Fruit fly (Drosophila melanogaster) whole organism, embryonic: ENCODE data around the gene AhcyL1.

Experiments
- ATbp ChIP-seq: fragments of 200-800 bp; sonication (Bioruptor generic); optimal IDR thresholded peaks from 2 replicates; lab custom pipeline; 2017; ENCODE audit warnings: missing biosample characterization, mild to moderate bottlenecking, missing genetic modification characterization, missing genetic modification reagents
- Blimp-1 ChIP-seq: fragments of 200-800 bp; sonication (Bioruptor generic); optimal IDR thresholded peaks from 3 replicates; lab custom pipeline; 2018; ENCODE audit warnings: missing biosample characterization, missing genetic modification characterization, mild to moderate bottlenecking, moderate library complexity, missing genetic modification reagents
- CG10209 ChIP-seq: fragments of 200-800 bp; sonication (Bioruptor generic); optimal IDR thresholded peaks from 3 replicates; lab custom pipeline; 2017; ENCODE audit warnings: missing biosample characterization, mild to moderate bottlenecking, missing genetic modification characterization, missing genetic modification reagents
- CG11085 ChIP-seq: fragments of 200-800 bp; sonication (Bioruptor generic); IDR thresholded peaks from 2 replicates; pipeline ENCODE4 v1.3.6; 2022; ENCODE audit warnings: missing biosample characterization, missing genetic modification characterization
- CG17359 ChIP-seq: fragments of 200-800 bp; sonication (Bioruptor generic); optimal IDR thresholded peaks from 3 replicates; lab custom pipeline; 2018; ENCODE audit warnings: missing biosample characterization, mild to moderate bottlenecking, missing genetic modification characterization, moderate library complexity
- CG17802 ChIP-seq: fragments of 200-800 bp; sonication (Bioruptor generic); optimal IDR thresholded peaks from 2 replicates; lab custom pipeline; 2018; ENCODE audit warnings: missing biosample characterization, mild to moderate bottlenecking, missing genetic modification characterization, moderate library complexity
- CG2678 ChIP-seq: fragments of 200-800 bp; sonication (Bioruptor generic); optimal IDR thresholded peaks from 3 replicates; lab custom pipeline; 2019; ENCODE audit warnings: missing biosample characterization, mild to moderate bottlenecking, missing genetic modification characterization, moderate library complexity
- CG4282 ChIP-seq: fragments of 200-800 bp; sonication (Bioruptor generic); optimal IDR thresholded peaks from 2 replicates; lab custom pipeline; 2016; ENCODE audit warnings: missing biosample characterization, missing genetic modification characterization
- CG4730 ChIP-seq: fragments of 200-800 bp; sonication (Bioruptor generic); IDR thresholded peaks from 2 replicates; pipeline ENCODE4 v1.3.6; 2022; ENCODE audit warnings: missing biosample characterization, missing genetic modification characterization
- CG7271 ChIP-seq: fragments of 200-800 bp; sonication (Bioruptor generic); optimal IDR thresholded peaks from 2 replicates; lab custom pipeline; 2018; ENCODE audit warnings: missing biosample characterization, mild to moderate bottlenecking, missing genetic modification characterization, moderate library complexity
- Drgx ChIP-seq: fragments of 200-800 bp; sonication (Bioruptor generic); IDR thresholded peaks from 2 replicates; pipeline ENCODE4 v1.3.6; 2022; ENCODE audit warnings: missing biosample characterization, missing genetic modification characterization
- E2f2 ChIP-seq: fragments of 200-800 bp; sonication (Bioruptor generic); IDR thresholded peaks from 2 replicates; pipeline ENCODE4 v1.3.6; 2022; ENCODE audit warnings: missing biosample characterization, missing genetic modification characterization
- Fer3 ChIP-seq: fragments of 200-800 bp; sonication (Bioruptor generic); optimal IDR thresholded peaks from 2 replicates; lab custom pipeline; 2018; ENCODE audit warnings: missing biosample characterization, mild to moderate bottlenecking, missing genetic modification characterization, moderate library complexity
- Hr51 ChIP-seq, 2 experiments: fragments of 200-800 bp; sonication (Bioruptor generic); optimal IDR thresholded peaks; 2 replicates in 1 of 2; 3 replicates in 1 of 2; lab custom pipeline; 2016 to 2018; ENCODE audit warnings: missing biosample characterization in 2 of 2, missing genetic modification characterization in 2 of 2, mild to moderate bottlenecking in 1 of 2, moderate library complexity in 1 of 2
- Med ChIP-seq: fragments of 200-800 bp; sonication (Bioruptor generic); peaks from one replicate; lab custom pipeline; 2016; ENCODE audit warnings: missing biosample characterization, missing genetic modification characterization, mild to moderate bottlenecking, inconsistent platforms, moderate library complexity
- Nf-YC ChIP-seq: fragments of 200-800 bp; optimal IDR thresholded peaks from 3 replicates; lab custom pipeline; 2019; ENCODE audit warnings: missing biosample characterization, mild to moderate bottlenecking, missing genetic modification characterization, moderate library complexity
- Sox102F ChIP-seq: fragments of 200-800 bp; sonication (Bioruptor generic); optimal IDR thresholded peaks from 2 replicates; lab custom pipeline; 2018; ENCODE audit warnings: missing biosample characterization, mild to moderate bottlenecking, missing genetic modification characterization, moderate library complexity
- bab2 ChIP-seq: fragments of 200-800 bp; sonication (Bioruptor generic); optimal IDR thresholded peaks from 2 replicates; lab custom pipeline; 2016; ENCODE audit warnings: missing biosample characterization, missing genetic modification characterization
- cad ChIP-seq: fragments of >200 bp; optimal IDR thresholded peaks from 2 replicates; lab custom pipeline; 2017; ENCODE audit warnings: missing biosample characterization, missing genetic modification characterization
- ci ChIP-seq: fragments of 200-800 bp; sonication (Bioruptor generic); IDR thresholded peaks from 3 replicates; pipeline ENCODE4 v1.3.6; 2022; ENCODE audit warnings: missing biosample characterization, missing genetic modification characterization
- dmrt11E ChIP-seq: fragments of 200-800 bp; sonication (Bioruptor generic); optimal IDR thresholded peaks from 3 replicates; lab custom pipeline; 2018; ENCODE audit warnings: missing biosample characterization, mild to moderate bottlenecking, missing genetic modification characterization, moderate library complexity
- dysf ChIP-seq: fragments of 200-800 bp; sonication (Bioruptor generic); IDR thresholded peaks from 3 replicates; pipeline ENCODE4 v1.3.6; 2022; ENCODE audit warnings: missing biosample characterization, missing genetic modification characterization
- emc ChIP-seq: fragments of 200-800 bp; sonication (Bioruptor generic); optimal IDR thresholded peaks from 2 replicates; lab custom pipeline; 2016; ENCODE audit warnings: missing biosample characterization, missing genetic modification characterization
- eve ChIP-seq, 2 experiments: fragments of >200 bp; optimal IDR thresholded peaks; 2 replicates each; lab custom pipeline; 2017; ENCODE audit warnings: missing biosample characterization in 2 of 2, missing genetic modification characterization in 2 of 2
- gem ChIP-seq: fragments of 200-800 bp; sonication (Bioruptor generic); optimal IDR thresholded peaks from 2 replicates; lab custom pipeline; 2019; ENCODE audit warnings: missing biosample characterization, mild to moderate bottlenecking, missing genetic modification characterization, moderate library complexity
- lab ChIP-seq: fragments of 200-800 bp; sonication (Bioruptor generic); optimal IDR thresholded peaks from 3 replicates; lab custom pipeline; 2017; ENCODE audit warnings: missing biosample characterization, missing genetic modification characterization, mild to moderate bottlenecking, moderate library complexity, missing genetic modification reagents
- lbe ChIP-seq: fragments of 200-800 bp; sonication (Bioruptor generic); optimal IDR thresholded peaks from 2 replicates; lab custom pipeline; 2016; ENCODE audit warnings: missing biosample characterization, mild to moderate bottlenecking, missing genetic modification characterization
- oc ChIP-seq: fragments of 200-800 bp; sonication (Bioruptor generic); optimal IDR thresholded peaks from 2 replicates; lab custom pipeline; 2018; ENCODE audit warnings: missing biosample characterization, mild to moderate bottlenecking, missing genetic modification characterization, moderate library complexity
- onecut ChIP-seq: fragments of 200-800 bp; sonication (Bioruptor generic); IDR thresholded peaks from 2 replicates; pipeline ENCODE4 v1.3.6; 2022; ENCODE audit warnings: missing biosample characterization, missing genetic modification characterization
- phol ChIP-seq: fragments of 200-800 bp; sonication (Bioruptor generic); optimal IDR thresholded peaks from 3 replicates; lab custom pipeline; 2018; ENCODE audit warnings: missing biosample characterization, mild to moderate bottlenecking, missing genetic modification characterization, moderate library complexity
- pros ChIP-seq: fragments of 200-800 bp; sonication (Bioruptor generic); optimal IDR thresholded peaks from 3 replicates; lab custom pipeline; 2019; ENCODE audit warnings: missing biosample characterization, mild to moderate bottlenecking, missing genetic modification characterization, moderate library complexity
- sens ChIP-seq: fragments of 200-800 bp; sonication (Bioruptor generic); peaks from one replicate; lab custom pipeline; 2016; ENCODE audit warnings: missing biosample characterization, missing genetic modification characterization
- stc ChIP-seq: fragments of 200-800 bp; sonication (Bioruptor generic); IDR thresholded peaks from 2 replicates; pipeline ENCODE4 v1.3.6; 2022; ENCODE audit warnings: missing biosample characterization, missing genetic modification characterization
- twi ChIP-seq: fragments of 200-800 bp; optimal IDR thresholded peaks from 2 replicates; lab custom pipeline; 2019; ENCODE audit warnings: missing biosample characterization, mild to moderate bottlenecking, missing genetic modification characterization, moderate library complexity
- unpg ChIP-seq: fragments of 200-800 bp; sonication (Bioruptor generic); optimal IDR thresholded peaks from 3 replicates; lab custom pipeline; 2018; ENCODE audit warnings: missing biosample characterization, mild to moderate bottlenecking, missing genetic modification characterization, moderate library complexity
- vnd ChIP-seq: fragments of 200-800 bp; sonication (Bioruptor generic); IDR thresholded peaks from 3 replicates; pipeline ENCODE4 v1.3.6; 2022; ENCODE audit warnings: missing biosample characterization, missing genetic modification characterization; ENCODE audit not compliant: partially characterized antibody
- wdn ChIP-seq: fragments of 200-800 bp; sonication (Bioruptor generic); IDR thresholded peaks from 2 replicates; pipeline ENCODE4 v1.3.6; 2022; ENCODE audit warnings: missing biosample characterization, missing genetic modification characterization

AhcyL1 gene

DNA sequence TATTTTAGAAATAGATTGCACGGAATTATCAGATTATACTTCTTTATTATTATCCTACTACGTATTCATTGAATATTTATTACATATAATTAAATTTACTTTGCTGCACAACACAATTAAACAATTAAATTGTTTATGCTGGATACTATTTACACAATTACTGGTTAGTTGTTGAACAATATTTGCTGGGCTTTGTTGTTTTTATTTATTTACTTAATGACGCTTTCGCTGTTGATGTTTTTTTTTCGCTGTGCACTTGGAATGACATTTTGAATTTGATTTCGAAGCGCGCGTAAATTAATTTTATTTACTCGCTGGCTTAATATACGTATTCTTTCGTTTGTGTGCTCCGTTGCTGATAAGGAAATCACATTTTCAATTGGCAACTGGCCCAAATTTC is 48.1 kb upstream of the AhcyL1 start:
- no peak for TF ChIP-seq CG4282
- TF ChIP-seq Fer3: no peak
- TF ChIP-seq CG2678 (tag; lab: Kevin White, UChicago): peak; percentile 10
- TF ChIP-seq sens: peak; percentile 68
- TF ChIP-seq CG17359 (tag; lab: Kevin White, UChicago): peak; percentile 27
- TF ChIP-seq Blimp-1 (GFP tag; lab: Kevin White, UChicago): peak; percentile 6
- TF ChIP-seq Med (GFP tag; lab: Kevin White, UChicago): peak; percentile 9
- peak; percentile 8 for TF ChIP-seq CG7271 (tag; lab: Kevin White, UChicago)
- TF ChIP-seq CG10209 (GFP tag; lab: Kevin White, UChicago): peak; percentile 8
- TF ChIP-seq CG4730: no peak
- TF ChIP-seq Hr51 (GFP tag; optimal IDR thresholded peaks at IDR 0.05; lab: Kevin White, UChicago): peak in 1 of 2 experiments; percentile 2
- TF ChIP-seq E2f2 (GFP tag; lab: Robert Waterston, UW): 0 out of 2 replicates have a peak, but pooled peaks have one; percentile 2
- TF ChIP-seq stc (GFP tag; lab: Robert Waterston, UW): no peak
- peak; percentile 53 for TF ChIP-seq Sox102F (GFP tag; lab: Kevin White, UChicago)
- peak; percentile 17 for TF ChIP-seq unpg
- TF ChIP-seq bab2 (GFP tag; lab: Kevin White, UChicago): no peak
- TF ChIP-seq CG17802 (tag; lab: Kevin White, UChicago): no peak
- peak; percentile 28 for TF ChIP-seq lbe (GFP tag; lab: Kevin White, UChicago)
- peak; percentile 54 for TF ChIP-seq gem (tag; lab: Kevin White, UChicago)
- TF ChIP-seq phol (tag; lab: Kevin White, UChicago): peak; percentile 6
- TF ChIP-seq emc (GFP tag; lab: Kevin White, UChicago): no peak
- 0 out of 3 replicates have a peak, but pooled peaks have one; percentile 11 for TF ChIP-seq ci (GFP tag; lab: Robert Waterston, UW)
- peak; percentile 24 for TF ChIP-seq ATbp (GFP tag; lab: Kevin White, UChicago)
- TF ChIP-seq twi (tag; lab: Kevin White, UChicago): no peak
- TF ChIP-seq, all 482 proteins: peak for 16

DNA sequence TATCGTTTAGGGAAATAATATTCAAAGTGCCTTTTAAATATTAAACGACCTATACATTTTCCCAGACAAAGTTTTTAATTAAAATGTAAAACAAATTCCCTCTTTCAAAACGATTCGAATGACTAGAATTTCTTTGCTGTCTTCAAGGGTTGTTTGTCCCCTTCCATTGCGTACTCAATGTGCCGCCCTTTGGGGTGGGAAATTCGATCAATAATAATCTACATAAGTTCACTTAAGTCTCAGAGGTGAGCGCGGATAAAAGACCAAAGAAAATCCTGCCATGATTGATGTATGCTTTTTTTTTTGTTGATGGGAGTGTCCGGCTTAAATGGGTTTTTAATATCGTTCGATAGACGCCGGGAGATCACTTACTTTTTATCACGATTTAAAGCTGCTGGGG is 47.6 kb upstream of the AhcyL1 start:
- TF ChIP-seq dysf (GFP tag; lab: Robert Waterston, UW) (no peak), cad (GFP tag; lab: Kevin White, UChicago) (no peak), pros (peak; percentile 87), CG11085 (GFP tag; lab: Robert Waterston, UW) (no peak), eve (GFP tag; optimal IDR thresholded peaks at IDR 0.05; lab: Kevin White, UChicago) (peak in 1 of 2 experiments; percentile 8), dmrt11E (tag; lab: Kevin White, UChicago) (no peak), onecut (GFP tag; lab: Robert Waterston, UW) (peak; percentile 84), Nf-YC (tag; lab: Kevin White, UChicago) (no peak), oc (tag; lab: Kevin White, UChicago) (peak; percentile 8), wdn (GFP tag; lab: Robert Waterston, UW) (no peak), vnd (no peak), lab (GFP tag; lab: Kevin White, UChicago) (peak; percentile 66)

DNA sequence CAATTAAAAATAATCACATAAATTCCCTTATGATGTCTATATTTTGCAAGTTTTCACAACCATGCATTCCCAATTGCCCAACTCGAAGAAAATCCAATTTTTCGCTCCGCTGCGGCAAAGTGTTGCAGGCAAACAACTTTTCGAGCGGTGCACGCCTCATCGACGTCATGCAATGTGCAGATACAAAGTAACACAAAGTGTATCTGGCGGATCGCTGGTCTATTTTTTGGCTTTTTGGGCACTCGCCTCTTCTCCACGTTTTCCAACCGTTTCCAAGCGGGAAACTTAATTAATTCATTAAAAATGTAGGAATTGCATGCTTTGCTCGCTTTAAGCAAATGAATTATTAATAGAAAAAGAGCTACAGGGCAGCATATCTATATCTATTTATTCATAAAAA is 46.7 kb upstream of the AhcyL1 start:
- no peak for TF ChIP-seq bab2 (GFP tag; lab: Kevin White, UChicago)
- peak; percentile 13 for TF ChIP-seq Med (GFP tag; lab: Kevin White, UChicago)
- TF ChIP-seq Drgx (GFP tag; lab: Robert Waterston, UW): peak; percentile 45
